Worm (Caenorhabditis elegans) whole organism, young adult: ENCODE results near the gene Y7A5A.8.
A peak's percentile ranks its signal among the peaks of the same experiment; 100 is the strongest.

Experiments
- F39B2.1 ChIP-seq: fragments of 200-800 bp; sonication (Bioruptor generic); IDR thresholded peaks from 2 replicates; pipeline ENCODE4 v1.3.6; 2022; ENCODE audit warnings: missing genetic modification reagents, missing genetic modification characterization, missing compliant biosample characterization
- F49E8.2 ChIP-seq: sonication (generic microtip); optimal IDR thresholded peaks from 3 replicates; lab custom pipeline; 2017; ENCODE audit warnings: missing genetic modification characterization, mild to moderate bottlenecking, missing compliant biosample characterization, antibody characterized with exemption, moderate library complexity; ENCODE audit not compliant: insufficient read depth
- K11D2.4 ChIP-seq: fragments of 200-800 bp; sonication (Bioruptor generic); IDR thresholded peaks from 2 replicates; pipeline ENCODE4 v1.3.6; 2022; ENCODE audit warnings: missing genetic modification reagents, missing genetic modification characterization, missing compliant biosample characterization
- bed-1 ChIP-seq: fragments of 200-800 bp; sonication (Bioruptor generic); IDR thresholded peaks from 2 replicates; pipeline ENCODE4 v1.3.6; 2022; ENCODE audit warnings: missing genetic modification reagents, missing genetic modification characterization, missing compliant biosample characterization
- egl-18 ChIP-seq: fragments of 200-800 bp; sonication (Bioruptor generic); IDR thresholded peaks from 2 replicates; pipeline ENCODE4 v1.3.6; 2022; ENCODE audit warnings: missing genetic modification reagents, missing genetic modification characterization, missing compliant biosample characterization
- lin-35 ChIP-seq, 3 experiments: fragments of 150-350 bp in 2 of 3; sonication (generic microtip) in 1 of 3; optimal IDR thresholded peaks; 2 replicates each; lab custom pipeline; 2014 to 2018; ENCODE audit warnings: missing biosample characterization in 3 of 3, missing genetic modification characterization in 3 of 3, missing genetic modification reagents in 3 of 3
- madf-3 ChIP-seq: fragments of 200-800 bp; sonication (Bioruptor generic); IDR thresholded peaks from 2 replicates; pipeline ENCODE4 v1.3.6; 2022; ENCODE audit warnings: missing genetic modification reagents, missing genetic modification characterization, missing compliant biosample characterization
- mel-28 ChIP-seq: sonication (generic microtip); optimal IDR thresholded peaks from 2 replicates; lab custom pipeline; 2016; ENCODE audit warnings: borderline replicate concordance, mild to moderate bottlenecking, missing genetic modification characterization, missing compliant biosample characterization
- mes-4 ChIP-seq: sonication (generic microtip); optimal IDR thresholded peaks from 2 replicates; lab custom pipeline; 2016; ENCODE audit warnings: missing genotype, missing genetic modification characterization, missing compliant biosample characterization
- nfyb-1 ChIP-seq: fragments of 200-800 bp; sonication (Bioruptor generic); IDR thresholded peaks from 2 replicates; pipeline ENCODE4 v1.3.6; 2022; ENCODE audit warnings: missing genetic modification reagents, missing genetic modification characterization, missing compliant biosample characterization
- nhr-90 ChIP-seq: sonication (generic microtip); optimal IDR thresholded peaks from 2 replicates; lab custom pipeline; 2016; ENCODE audit warnings: missing genotype, mild to moderate bottlenecking, missing genetic modification characterization, missing compliant biosample characterization
- snpc-4 ChIP-seq, 5 experiments: fragments of 150-350 bp in 1 of 5; sonication (generic microtip) in 4 of 5; optimal IDR thresholded peaks; 2 replicates each; lab custom pipeline; 2014 to 2018; ENCODE audit warnings: missing genetic modification characterization in 5 of 5, missing biosample characterization in 3 of 5, antibody characterized with exemption in 2 of 5, mild to moderate bottlenecking in 2 of 5, missing compliant biosample characterization in 2 of 5, missing genotype in 2 of 5, moderate library complexity in 2 of 5, missing genetic modification reagents in 1 of 5
- unc-62 ChIP-seq: fragments of 150-350 bp; optimal IDR thresholded peaks from 2 replicates; lab custom pipeline; 2014; ENCODE audit warnings: missing biosample characterization, missing genetic modification reagents, missing genetic modification characterization
- ztf-3 ChIP-seq: fragments of 200-800 bp; sonication (Bioruptor generic); optimal IDR thresholded peaks from 2 replicates; lab custom pipeline; 2018; ENCODE audit warnings: mild to moderate bottlenecking, missing genetic modification characterization, missing compliant biosample characterization

DNA sequence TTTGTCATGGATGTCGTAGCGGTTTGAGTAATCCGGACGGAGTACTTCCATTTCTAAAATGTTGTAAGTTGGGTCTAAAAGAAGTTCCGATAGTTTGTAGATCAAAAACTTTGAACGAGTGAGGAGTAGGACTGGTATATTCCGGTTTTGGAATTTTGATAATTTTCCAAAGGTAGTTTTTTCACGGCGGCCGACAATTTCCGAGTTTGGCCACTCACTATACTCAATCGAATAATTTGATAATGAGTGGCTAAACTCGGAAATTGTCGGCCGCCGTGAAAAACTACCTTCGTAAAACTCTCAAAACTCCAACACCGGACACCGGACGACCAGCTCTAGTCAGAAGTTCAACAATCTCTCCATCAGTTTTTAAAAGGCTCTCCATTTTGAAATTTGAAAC is 22.0 kb downstream of the Y7A5A.8 start:
- TF ChIP-seq K11D2.4 (no peak), bed-1 (GFP tag; lab: Robert Waterston, UW) (no peak), F49E8.2 (tag; lab: Kevin White, UChicago) (no peak), lin-35 (GFP tag; optimal IDR thresholded peaks at IDR 0.05; lab: Kevin White, UChicago) (no peak), mel-28 (no peak), F39B2.1 (GFP tag; lab: Robert Waterston, UW) (no peak), madf-3 (GFP tag; lab: Robert Waterston, UW) (no peak), unc-62 (GFP tag; lab: Kevin White, UChicago) (no peak), mes-4 (no peak), snpc-4 (GFP tag; optimal IDR thresholded peaks at IDR 0.05; lab: Kevin White, UChicago) (no peak), snpc-4 (tag; optimal IDR thresholded peaks at IDR 0.05; lab: Kevin White, UChicago) (peak in 3 of 4 experiments; percentile 22 to 84 (median 71)), egl-18 (no peak), nfyb-1 (no peak), nhr-90 (tag; lab: Kevin White, UChicago) (no peak), ztf-3 (no peak)
